Worm (Caenorhabditis elegans) whole organism, young adult: ENCODE data around the gene Y4C6A.4.

ENCODE experiments used
- B0019.2 ChIP-seq: fragments of 200-800 bp; sonication (Bioruptor generic); conservative IDR thresholded peaks from 2 replicates; pipeline ENCODE4 v1.3.6; 2022; ENCODE audit warnings: missing genetic modification reagents, missing genetic modification characterization, missing compliant biosample characterization
- B0261.1 ChIP-seq: sonication (generic microtip); optimal IDR thresholded peaks from 2 replicates; lab custom pipeline; 2016; ENCODE audit warnings: mild to moderate bottlenecking, missing genetic modification characterization, moderate library complexity, missing compliant biosample characterization
- B0336.3 ChIP-seq: fragments of 200-800 bp; sonication (Bioruptor generic); IDR thresholded peaks from 2 replicates; pipeline ENCODE4 v1.3.6; 2022; ENCODE audit warnings: missing genetic modification characterization, missing compliant biosample characterization
- C17E4.6 ChIP-seq: fragments of 200-800 bp; sonication (Bioruptor generic); IDR thresholded peaks from 2 replicates; pipeline ENCODE4 v1.3.6; 2022; ENCODE audit warnings: missing genetic modification reagents, missing genetic modification characterization, missing compliant biosample characterization
- F22D6.2 ChIP-seq: sonication (generic microtip); optimal IDR thresholded peaks from 2 replicates; lab custom pipeline; 2016; ENCODE audit warnings: mild to moderate bottlenecking, missing genetic modification characterization, missing compliant biosample characterization
- F23B12.7 ChIP-seq: sonication (generic microtip); optimal IDR thresholded peaks from 2 replicates; lab custom pipeline; 2017; ENCODE audit warnings: missing genetic modification characterization, mild to moderate bottlenecking, missing compliant biosample characterization, antibody characterized with exemption, moderate library complexity; ENCODE audit not compliant: insufficient read depth
- T07F8.4 ChIP-seq: sonication (generic microtip); optimal IDR thresholded peaks from 2 replicates; lab custom pipeline; 2016; ENCODE audit warnings: mild to moderate bottlenecking, missing genetic modification characterization, moderate library complexity, missing compliant biosample characterization
- Y53F4B.3 ChIP-seq: fragments of 200-800 bp; sonication (Bioruptor generic); IDR thresholded peaks from 2 replicates; pipeline ENCODE4 v1.3.6; 2022; ENCODE audit warnings: missing genetic modification reagents, missing genetic modification characterization, missing compliant biosample characterization
- Y56A3A.18 ChIP-seq: fragments of 200-800 bp; sonication (Bioruptor generic); IDR thresholded peaks from 2 replicates; pipeline ENCODE4 v1.3.6; 2022; ENCODE audit warnings: missing genetic modification reagents, missing genetic modification characterization, missing compliant biosample characterization
- Y95B8A.8 ChIP-seq: fragments of 200-800 bp; sonication (Bioruptor generic); IDR thresholded peaks from 2 replicates; pipeline ENCODE4 v1.3.6; 2022; ENCODE audit warnings: missing genetic modification reagents, missing genetic modification characterization, missing compliant biosample characterization
- ZK185.1 ChIP-seq: sonication (generic microtip); optimal IDR thresholded peaks from 2 replicates; lab custom pipeline; 2016; ENCODE audit warnings: mild to moderate bottlenecking, missing genetic modification characterization, missing compliant biosample characterization; ENCODE audit not compliant: poor library complexity, severe bottlenecking
- ama-1 ChIP-seq, 3 experiments: fragments of 150-350 bp in 1 of 3; sonication (generic microtip) in 2 of 3; optimal IDR thresholded peaks; 2 replicates each; lab custom pipeline; 2014 to 2018; ENCODE audit warnings: missing biosample characterization in 2 of 3, missing genetic modification characterization in 2 of 3, missing genetic modification reagents in 2 of 3
- aptf-3 ChIP-seq: fragments of 200-800 bp; sonication (Bioruptor generic); IDR thresholded peaks from 2 replicates; pipeline ENCODE4 v1.3.6; 2022; ENCODE audit warnings: missing genetic modification characterization, missing compliant biosample characterization
- atf-7 ChIP-seq: sonication (generic microtip); optimal IDR thresholded peaks from 2 replicates; lab custom pipeline; 2017; ENCODE audit warnings: mild to moderate bottlenecking, missing genetic modification characterization, missing compliant biosample characterization
- athp-1 ChIP-seq: sonication (generic microtip); optimal IDR thresholded peaks from 2 replicates; lab custom pipeline; 2017; ENCODE audit warnings: mild to moderate bottlenecking, missing genetic modification characterization, missing compliant biosample characterization
- attf-5 ChIP-seq: fragments of 200-800 bp; sonication (Bioruptor generic); optimal IDR thresholded peaks from 2 replicates; lab custom pipeline; 2018; ENCODE audit warnings: mild to moderate bottlenecking, missing genetic modification characterization, missing compliant biosample characterization
- bed-1 ChIP-seq: fragments of 200-800 bp; sonication (Bioruptor generic); IDR thresholded peaks from 2 replicates; pipeline ENCODE4 v1.3.6; 2022; ENCODE audit warnings: missing genetic modification reagents, missing genetic modification characterization, missing compliant biosample characterization
- bed-2 ChIP-seq: fragments of 200-800 bp; sonication (Bioruptor generic); IDR thresholded peaks from 2 replicates; pipeline ENCODE4 v1.3.6; 2022; ENCODE audit warnings: missing genetic modification reagents, missing genetic modification characterization, missing compliant biosample characterization
- cebp-1 ChIP-seq, 2 experiments: fragments of 200-800 bp in 1 of 2; sonication (Bioruptor generic) in 1 of 2; sonication (generic microtip) in 1 of 2; IDR thresholded peaks in 1 of 2; optimal IDR thresholded peaks in 1 of 2; 2 replicates each; pipeline versions ENCODE4 v1.3.6 to Lab custom; 2017 to 2022; ENCODE audit warnings: missing compliant biosample characterization in 2 of 2, missing genetic modification characterization in 2 of 2, mild to moderate bottlenecking in 1 of 2, missing genetic modification reagents in 1 of 2, moderate library complexity in 1 of 2
- ceh-79 ChIP-seq: sonication (generic microtip); optimal IDR thresholded peaks from 2 replicates; lab custom pipeline; 2017; ENCODE audit warnings: mild to moderate bottlenecking, missing genetic modification characterization, missing compliant biosample characterization
- dox-1 ChIP-seq: fragments of 200-800 bp; sonication (Bioruptor generic); IDR thresholded peaks from 2 replicates; pipeline ENCODE4 v1.3.6; 2022; ENCODE audit warnings: missing genetic modification reagents, missing genetic modification characterization, missing compliant biosample characterization
- efl-1 ChIP-seq: fragments of 150-350 bp; optimal IDR thresholded peaks from 2 replicates; lab custom pipeline; 2014; ENCODE audit warnings: missing biosample characterization, missing genetic modification reagents, missing genetic modification characterization
- egl-18 ChIP-seq: fragments of 200-800 bp; sonication (Bioruptor generic); IDR thresholded peaks from 2 replicates; pipeline ENCODE4 v1.3.6; 2022; ENCODE audit warnings: missing genetic modification reagents, missing genetic modification characterization, missing compliant biosample characterization
- ets-4 ChIP-seq: fragments of 200-800 bp; sonication (Bioruptor generic); optimal IDR thresholded peaks from 2 replicates; lab custom pipeline; 2018; ENCODE audit warnings: mild to moderate bottlenecking, missing genetic modification characterization, missing compliant biosample characterization
- hrde-1 ChIP-seq: sonication (generic microtip); optimal IDR thresholded peaks from 2 replicates; lab custom pipeline; 2016; ENCODE audit warnings: missing genetic modification characterization, mild to moderate bottlenecking, missing compliant biosample characterization, moderate library complexity, missing genotype, missing genetic modification reagents, borderline replicate concordance
- hsf-1 ChIP-seq: fragments of 200-800 bp; sonication (Bioruptor generic); IDR thresholded peaks from 2 replicates; pipeline ENCODE4 v1.3.6; 2022; ENCODE audit warnings: missing genetic modification reagents, missing genetic modification characterization, missing compliant biosample characterization
- lin-40 ChIP-seq: sonication (generic microtip); optimal IDR thresholded peaks from 2 replicates; lab custom pipeline; 2016; ENCODE audit warnings: missing genetic modification characterization, mild to moderate bottlenecking, missing compliant biosample characterization, missing genotype, missing genetic modification reagents
- lsl-1 ChIP-seq: fragments of 200-800 bp; sonication (Bioruptor generic); optimal IDR thresholded peaks from 2 replicates; lab custom pipeline; 2018; ENCODE audit warnings: mild to moderate bottlenecking, missing genetic modification characterization, moderate library complexity, missing compliant biosample characterization
- madf-10 ChIP-seq: sonication (generic microtip); optimal IDR thresholded peaks from 2 replicates; lab custom pipeline; 2016; ENCODE audit warnings: mild to moderate bottlenecking, missing genetic modification characterization, missing compliant biosample characterization
- mcd-1 ChIP-seq: fragments of 200-800 bp; sonication (Bioruptor generic); IDR thresholded peaks from 2 replicates; pipeline ENCODE4 v1.3.6; 2022; ENCODE audit warnings: missing genetic modification reagents, missing genetic modification characterization, missing compliant biosample characterization
- mes-4 ChIP-seq: sonication (generic microtip); optimal IDR thresholded peaks from 2 replicates; lab custom pipeline; 2016; ENCODE audit warnings: missing genotype, missing genetic modification characterization, missing compliant biosample characterization
- nfya-1 ChIP-seq: sonication (generic microtip); optimal IDR thresholded peaks from 2 replicates; lab custom pipeline; 2017; ENCODE audit warnings: antibody characterized with exemption, missing compliant biosample characterization, missing genetic modification characterization, borderline replicate concordance; ENCODE audit not compliant: insufficient read depth
- nfya-2 ChIP-seq: fragments of 200-800 bp; sonication (Bioruptor generic); IDR thresholded peaks from 2 replicates; pipeline ENCODE4 v1.3.6; 2022; ENCODE audit warnings: missing genetic modification reagents, missing genetic modification characterization, missing compliant biosample characterization
- nhr-120 ChIP-seq: fragments of 200-800 bp; sonication (Bioruptor generic); IDR thresholded peaks from 2 replicates; pipeline ENCODE4 v1.3.6; 2022; ENCODE audit warnings: missing genetic modification characterization, missing compliant biosample characterization
- nhr-80 ChIP-seq: sonication (generic microtip); optimal IDR thresholded peaks from 2 replicates; lab custom pipeline; 2016; ENCODE audit warnings: missing genetic modification characterization, missing compliant biosample characterization
- pbrm-1 ChIP-seq: fragments of 200-800 bp; sonication (Bioruptor generic); IDR thresholded peaks from 2 replicates; pipeline ENCODE4 v1.3.6; 2022; ENCODE audit warnings: missing genetic modification reagents, missing genetic modification characterization, missing compliant biosample characterization
- pha-4 ChIP-seq: fragments of 150-350 bp; sonication (generic microtip); optimal IDR thresholded peaks from 2 replicates; lab custom pipeline; 2014; ENCODE audit warnings: missing biosample characterization, missing genetic modification reagents, missing genetic modification characterization
- rec-8 ChIP-seq, 2 experiments: sonication (generic microtip); optimal IDR thresholded peaks; 2 replicates each; lab custom pipeline; 2016; ENCODE audit warnings: mild to moderate bottlenecking in 2 of 2, missing genetic modification characterization in 2 of 2, missing genetic modification reagents in 2 of 2, missing genotype in 2 of 2, missing biosample characterization in 1 of 2, missing compliant biosample characterization in 1 of 2, moderate library complexity in 1 of 2
- rpc-1 ChIP-seq, 2 experiments: fragments of 150-350 bp in 1 of 2; sonication (generic microtip) in 1 of 2; optimal IDR thresholded peaks; 2 replicates each; lab custom pipeline; 2014 to 2018; ENCODE audit warnings: missing biosample characterization in 1 of 2, missing genetic modification characterization in 1 of 2, missing genetic modification reagents in 1 of 2, missing genotype in 1 of 2
- sdz-38 ChIP-seq: sonication (generic microtip); optimal IDR thresholded peaks from 2 replicates; lab custom pipeline; 2016; ENCODE audit warnings: missing genotype, missing genetic modification characterization, missing compliant biosample characterization
- snpc-4 ChIP-seq, 5 experiments: fragments of 150-350 bp in 1 of 5; sonication (generic microtip) in 4 of 5; optimal IDR thresholded peaks; 2 replicates each; lab custom pipeline; 2014 to 2018; ENCODE audit warnings: missing genetic modification characterization in 5 of 5, missing biosample characterization in 3 of 5, antibody characterized with exemption in 2 of 5, mild to moderate bottlenecking in 2 of 5, missing compliant biosample characterization in 2 of 5, missing genotype in 2 of 5, moderate library complexity in 2 of 5, missing genetic modification reagents in 1 of 5
- tbx-9 ChIP-seq: sonication (generic microtip); optimal IDR thresholded peaks from 2 replicates; lab custom pipeline; 2016; ENCODE audit warnings: borderline replicate concordance, missing genetic modification characterization, inconsistent platforms, missing compliant biosample characterization
- tlf-1 ChIP-seq: fragments of 200-800 bp; sonication (Bioruptor generic); optimal IDR thresholded peaks from 2 replicates; lab custom pipeline; 2018; ENCODE audit warnings: mild to moderate bottlenecking, missing genetic modification characterization, missing compliant biosample characterization
- zfh-2 ChIP-seq: fragments of 200-800 bp; sonication (Bioruptor generic); conservative IDR thresholded peaks from 2 replicates; pipeline ENCODE4 v1.3.6; 2022; ENCODE audit warnings: missing genetic modification reagents, missing genetic modification characterization, missing compliant biosample characterization
- ztf-26 ChIP-seq: sonication (generic microtip); optimal IDR thresholded peaks from 2 replicates; lab custom pipeline; 2017; ENCODE audit warnings: missing genetic modification characterization, missing compliant biosample characterization
- ztf-28 ChIP-seq: fragments of 200-800 bp; sonication (Bioruptor generic); IDR thresholded peaks from 2 replicates; pipeline ENCODE4 v1.3.6; 2022; ENCODE audit warnings: missing genetic modification reagents, missing genetic modification characterization, missing compliant biosample characterization
- ztf-6 ChIP-seq: fragments of 200-800 bp; sonication (Bioruptor generic); IDR thresholded peaks from 2 replicates; pipeline ENCODE4 v1.3.6; 2022; ENCODE audit warnings: missing genetic modification reagents, missing genetic modification characterization, missing compliant biosample characterization

Gene Y4C6A.4

DNA sequence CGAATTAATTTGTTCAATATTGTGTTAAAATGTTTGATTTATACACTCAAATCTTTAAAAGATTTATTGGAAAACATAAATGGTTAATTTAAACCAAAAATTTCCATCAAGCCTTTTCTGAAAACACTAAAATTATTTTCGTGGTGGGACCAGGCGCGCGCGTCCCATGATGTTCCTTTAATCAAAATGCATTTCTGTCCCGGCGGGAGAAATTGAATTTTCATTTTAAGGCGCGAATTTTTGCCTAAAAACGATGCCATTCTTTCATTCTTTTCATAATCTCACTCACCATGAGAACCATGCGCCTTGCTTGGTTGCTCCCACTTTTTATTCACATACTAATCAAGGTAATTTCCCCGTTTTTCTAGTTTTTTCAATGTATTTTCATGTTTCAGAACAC lies 17.0 kb downstream of the Y4C6A.4 start, which contains the start of gene rme-2 (continued):
- peak; percentile 86 for TF ChIP-seq dox-1 (GFP tag; lab: Robert Waterston, UW)
- no peak for TF ChIP-seq nfya-2 (GFP tag; lab: Robert Waterston, UW)
- peak; percentile 88 for TF ChIP-seq tlf-1 (GFP tag; lab: Kevin White, UChicago)
- TF ChIP-seq nhr-80, result no peak
- TF ChIP-seq tbx-9 (tag; lab: Kevin White, UChicago), result no peak
- TF ChIP-seq athp-1 (tag; lab: Kevin White, UChicago), result no peak
- TF ChIP-seq egl-18, result no peak
- 0 out of 2 replicates have a peak, but pooled peaks have one; percentile 36 for TF ChIP-seq ztf-28 (GFP tag; lab: Robert Waterston, UW)
- TF ChIP-seq ztf-26 (tag; lab: Kevin White, UChicago), result no peak
- no peak for TF ChIP-seq bed-1
- peak; percentile 77 for TF ChIP-seq B0019.2 (GFP tag; lab: Robert Waterston, UW)
- no peak for TF ChIP-seq T07F8.4 (tag; lab: Kevin White, UChicago)
- no peak for TF ChIP-seq nhr-120 (GFP tag; lab: Robert Waterston, UW)
- peak; percentile 83 for TF ChIP-seq hsf-1
- TF ChIP-seq nfya-1, result no peak
- no peak for TF ChIP-seq madf-10 (tag; lab: Kevin White, UChicago)
- TF ChIP-seq Y95B8A.8 (GFP tag; lab: Robert Waterston, UW), result peak; percentile 69; the same call in 1 of the 2 replicates
- no peak for TF ChIP-seq mes-4 (tag; lab: Kevin White, UChicago)
- 0 out of 2 replicates have a peak, but pooled peaks have one; percentile 12 for TF ChIP-seq pbrm-1
- no peak for TF ChIP-seq F22D6.2 (tag; lab: Kevin White, UChicago)
- no peak for TF ChIP-seq attf-5 (GFP tag; lab: Kevin White, UChicago)
- peak; percentile 97 for TF ChIP-seq lsl-1 (GFP tag; lab: Kevin White, UChicago)
- TF ChIP-seq B0261.1 (tag; lab: Kevin White, UChicago), result no peak
- TF ChIP-seq atf-7, result no peak
- TF ChIP-seq Y53F4B.3, result no peak
- TF ChIP-seq ets-4, result no peak
- no peak for TF ChIP-seq rec-8 (tag; optimal IDR thresholded peaks at IDR 0.05; lab: Kevin White, UChicago)
- TF ChIP-seq hrde-1 (tag; lab: Kevin White, UChicago), result peak; percentile 63
- TF ChIP-seq rpc-1 (optimal IDR thresholded peaks at IDR 0.05; lab: Kevin White, UChicago), result no peak
- no peak for TF ChIP-seq rpc-1 (tag; optimal IDR thresholded peaks at IDR 0.05; lab: Kevin White, UChicago)
- no peak for TF ChIP-seq bed-2 (GFP tag; lab: Robert Waterston, UW)
- TF ChIP-seq ceh-79, result no peak
- TF ChIP-seq ztf-6, result no peak
- no peak for TF ChIP-seq sdz-38 (tag; lab: Kevin White, UChicago)
- TF ChIP-seq pha-4 (tag; lab: Kevin White, UChicago), result no peak
- no peak for TF ChIP-seq F23B12.7 (tag; lab: Kevin White, UChicago)
- no peak for TF ChIP-seq Y56A3A.18 (GFP tag; lab: Robert Waterston, UW)
- TF ChIP-seq ZK185.1 (tag; lab: Kevin White, UChicago), result no peak
- TF ChIP-seq efl-1 (GFP tag; lab: Kevin White, UChicago), result peak; percentile 99
- no peak for TF ChIP-seq zfh-2
- TF ChIP-seq ama-1 (optimal IDR thresholded peaks at IDR 0.05; lab: Kevin White, UChicago), result no peak
- no peak for TF ChIP-seq ama-1 (GFP tag; optimal IDR thresholded peaks at IDR 0.05; lab: Kevin White, UChicago)
- TF ChIP-seq cebp-1 (GFP tag; IDR thresholded peaks at IDR 0.05; lab: Robert Waterston, UW), result no peak
- no peak for TF ChIP-seq cebp-1 (tag; optimal IDR thresholded peaks at IDR 0.05; lab: Kevin White, UChicago)
- peak; percentile 87 for TF ChIP-seq snpc-4 (GFP tag; optimal IDR thresholded peaks at IDR 0.05; lab: Kevin White, UChicago)
- TF ChIP-seq snpc-4 (tag; optimal IDR thresholded peaks at IDR 0.05; lab: Kevin White, UChicago), result peak; percentile 54 to 94 (median 92)
- peak; percentile 82 for TF ChIP-seq C17E4.6 (GFP tag; lab: Robert Waterston, UW)
- TF ChIP-seq B0336.3 (GFP tag; lab: Robert Waterston, UW), result peak; percentile 80
- TF ChIP-seq mcd-1 (GFP tag; lab: Robert Waterston, UW), result peak; percentile 65
- no peak for TF ChIP-seq lin-40
- no peak for TF ChIP-seq aptf-3 (GFP tag; lab: Robert Waterston, UW)
